Worm (Caenorhabditis elegans): ENCODE measurements around the gene F19B6.10.

- TF ChIP-seq unc-62 (GFP tag; optimal IDR thresholded peaks at IDR 0.05): no peak
- TF ChIP-seq nhr-28 (tag; optimal IDR thresholded peaks at IDR 0.05): no peak
- TF ChIP-seq lin-13 (tag; optimal IDR thresholded peaks at IDR 0.05): no peak
- TF ChIP-seq sptf-1 (tag; optimal IDR thresholded peaks at IDR 0.05): no peak
- no peak for TF ChIP-seq nhr-76 (tag; optimal IDR thresholded peaks at IDR 0.05)
- no peak for TF ChIP-seq mls-2 (tag; optimal IDR thresholded peaks at IDR 0.05)
- no peak for TF ChIP-seq ceh-83 (GFP tag; optimal IDR thresholded peaks at IDR 0.05)
Measured at ce11 chrIV:12350235-12350634, 13.2 kb downstream of the F19B6.10 start.
